Worm (Caenorhabditis elegans): ENCODE data around the gene F09F9.2.

DNA sequence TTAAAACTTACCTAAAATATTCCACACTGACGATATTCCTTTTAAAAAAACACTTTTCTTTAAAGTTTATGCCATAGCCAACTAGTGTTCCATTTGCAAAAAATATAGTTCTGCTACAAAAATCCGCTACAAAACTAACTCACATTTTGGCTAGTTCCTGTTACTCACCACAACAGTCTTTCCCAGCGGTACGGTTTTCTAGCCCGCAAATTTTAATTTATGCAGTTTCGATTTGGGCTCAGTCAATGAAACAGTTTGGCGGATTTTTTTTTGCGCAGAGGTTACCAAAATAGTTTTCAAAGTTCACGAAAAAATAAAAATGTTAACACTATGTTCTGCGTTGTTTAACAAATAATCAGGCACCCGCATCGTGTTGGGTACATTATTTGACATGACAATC is 10.0 kb downstream of the F09F9.2 start:
- no peak for TF ChIP-seq F57C9.4 (tag; optimal IDR thresholded peaks at IDR 0.05)
- TF ChIP-seq hmg-1.2 (GFP tag; IDR thresholded peaks at IDR 0.05), result no peak
- no peak for TF ChIP-seq F52B5.7 (tag; optimal IDR thresholded peaks at IDR 0.05)
- TF ChIP-seq lir-1 (GFP tag; conservative IDR thresholded peaks at IDR 0.05), result no peak
- no peak for TF ChIP-seq akir-1 (GFP tag; optimal IDR thresholded peaks at IDR 0.05)
- TF ChIP-seq efl-1 (GFP tag; optimal IDR thresholded peaks at IDR 0.05), result no peak
- no peak for TF ChIP-seq tbp1 (GFP tag; optimal IDR thresholded peaks at IDR 0.05)
- TF ChIP-seq mxl-1 (tag; optimal IDR thresholded peaks at IDR 0.05), result no peak
- TF ChIP-seq lin-40 (tag; optimal IDR thresholded peaks at IDR 0.05), result no peak
- TF ChIP-seq ceh-27 (GFP tag; optimal IDR thresholded peaks at IDR 0.05), result no peak
- no peak for TF ChIP-seq nhr-120 (GFP tag; IDR thresholded peaks at IDR 0.05)
